Fruit fly (Drosophila melanogaster) whole organism, adult: ENCODE measurements around the gene Rab35.

ENCODE experiments used
- CG11617 ChIP-seq: fragments of 200-800 bp; sonication (Bioruptor generic); optimal IDR thresholded peaks from 2 replicates; lab custom pipeline; 2017; ENCODE audit warnings: mild to moderate bottlenecking, missing biosample characterization, missing genetic modification reagents, missing genetic modification characterization
- CG12768 ChIP-seq: fragments of 200-800 bp; sonication (Bioruptor generic); optimal IDR thresholded peaks from 2 replicates; lab custom pipeline; 2017; ENCODE audit warnings: missing biosample characterization, missing genetic modification characterization, mild to moderate bottlenecking, moderate library complexity, missing genetic modification reagents
- CG14711 ChIP-seq: fragments of 200-800 bp; sonication (Bioruptor generic); optimal IDR thresholded peaks from 2 replicates; lab custom pipeline; 2018; ENCODE audit warnings: missing biosample characterization, mild to moderate bottlenecking, missing genetic modification characterization, moderate library complexity
- CG1620 ChIP-seq: fragments of 200-800 bp; sonication (Bioruptor generic); optimal IDR thresholded peaks from 2 replicates; lab custom pipeline; 2016; ENCODE audit warnings: missing biosample characterization, missing genetic modification characterization
- CG33017 ChIP-seq: fragments of 200-800 bp; sonication (Bioruptor generic); optimal IDR thresholded peaks from 2 replicates; lab custom pipeline; 2018; ENCODE audit warnings: missing biosample characterization, mild to moderate bottlenecking, missing genetic modification characterization, moderate library complexity
- CG5204 ChIP-seq: fragments of 200-800 bp; sonication (Bioruptor generic); optimal IDR thresholded peaks from 2 replicates; lab custom pipeline; 2016; ENCODE audit warnings: missing biosample characterization, missing genetic modification characterization
- CG7045 ChIP-seq: fragments of 200-800 bp; sonication (Bioruptor generic); optimal IDR thresholded peaks from 2 replicates; lab custom pipeline; 2017; ENCODE audit warnings: missing biosample characterization, mild to moderate bottlenecking, missing genetic modification characterization
- CG7101 ChIP-seq: fragments of 200-800 bp; sonication (Bioruptor generic); optimal IDR thresholded peaks from 2 replicates; lab custom pipeline; 2018; ENCODE audit warnings: missing biosample characterization, mild to moderate bottlenecking, missing genetic modification characterization, moderate library complexity
- Clk ChIP-seq: fragments of 200-800 bp; sonication (Bioruptor generic); optimal IDR thresholded peaks from 2 replicates; lab custom pipeline; 2017; ENCODE audit warnings: missing biosample characterization, missing genetic modification characterization
- Crg-1 ChIP-seq: fragments of 200-800 bp; sonication (Bioruptor generic); optimal IDR thresholded peaks from 2 replicates; lab custom pipeline; 2016; ENCODE audit warnings: missing biosample characterization, missing genetic modification characterization
- Hr96 ChIP-seq: fragments of 200-800 bp; sonication (Bioruptor generic); optimal IDR thresholded peaks from 2 replicates; lab custom pipeline; 2016; ENCODE audit warnings: missing biosample characterization, missing genetic modification characterization
- Mnt ChIP-seq: fragments of 200-800 bp; sonication (Bioruptor generic); optimal IDR thresholded peaks from 2 replicates; lab custom pipeline; 2016; ENCODE audit warnings: missing biosample characterization, mild to moderate bottlenecking, missing genetic modification characterization
- bab1 ChIP-seq: fragments of 200-800 bp; sonication (Bioruptor generic); optimal IDR thresholded peaks from 3 replicates; lab custom pipeline; 2019; ENCODE audit warnings: missing biosample characterization, mild to moderate bottlenecking, missing genetic modification characterization, moderate library complexity
- cic ChIP-seq: fragments of 200-800 bp; sonication (Bioruptor generic); optimal IDR thresholded peaks from 2 replicates; lab custom pipeline; 2017; ENCODE audit warnings: missing biosample characterization, mild to moderate bottlenecking, missing genetic modification characterization, moderate library complexity
- cnc ChIP-seq, 2 experiments: fragments of >200 bp; optimal IDR thresholded peaks; 2 replicates each; lab custom pipeline; 2017
- kay ChIP-seq: fragments of 200-800 bp; sonication (Bioruptor generic); peaks from one replicate; lab custom pipeline; 2016; ENCODE audit warnings: missing biosample characterization, missing genetic modification characterization, borderline replicate concordance
- ovo ChIP-seq: fragments of 200-800 bp; sonication (Bioruptor generic); optimal IDR thresholded peaks from 2 replicates; lab custom pipeline; 2016; ENCODE audit warnings: missing biosample characterization, missing genetic modification characterization
- pad ChIP-seq: fragments of 200-800 bp; sonication (Bioruptor generic); optimal IDR thresholded peaks from 3 replicates; lab custom pipeline; 2017; ENCODE audit warnings: missing biosample characterization, missing genetic modification characterization, mild to moderate bottlenecking, moderate library complexity, missing genetic modification reagents
- tj ChIP-seq: fragments of 200-800 bp; sonication (Bioruptor generic); optimal IDR thresholded peaks from 3 replicates; lab custom pipeline; 2017; ENCODE audit warnings: missing biosample characterization, mild to moderate bottlenecking, missing genetic modification characterization, moderate library complexity
- toe ChIP-seq: fragments of 200-800 bp; sonication (Bioruptor generic); optimal IDR thresholded peaks from 2 replicates; lab custom pipeline; 2016; ENCODE audit warnings: missing biosample characterization, missing genetic modification characterization

The Rab35 gene

dm6 chrX:20169898-20170297, 10.2 kb upstream of the Rab35 start, which contains the start of the genes CG9581 and CG9578:
TSS of gene CG9581 (minus strand) at chrX:20169981.
TSS of gene CG9578 (plus strand) at chrX:20170222.
- TF ChIP-seq CG1620 (GFP tag; lab: Kevin White, UChicago) (peak; percentile 60), Clk (GFP tag; lab: Kevin White, UChicago) (no peak), CG5204 (GFP tag; lab: Kevin White, UChicago) (peak; percentile 24), Crg-1 (GFP tag; lab: Kevin White, UChicago) (peak; percentile 74), pad (no peak), CG14711 (tag; lab: Kevin White, UChicago) (peak; percentile 36), bab1 (GFP tag; lab: Kevin White, UChicago) (peak; percentile 63), CG7101 (tag; lab: Kevin White, UChicago) (peak; percentile 25), CG33017 (tag; lab: Kevin White, UChicago) (no peak), kay (GFP tag; lab: Kevin White, UChicago) (no peak), tj (GFP tag; lab: Kevin White, UChicago) (no peak), Mnt (GFP tag; lab: Kevin White, UChicago) (peak; percentile 63), cic (GFP tag; lab: Kevin White, UChicago) (no peak), Hr96 (GFP tag; lab: Kevin White, UChicago) (peak; percentile 57), CG7045 (GFP tag; lab: Kevin White, UChicago) (no peak), toe (GFP tag; lab: Kevin White, UChicago) (peak; percentile 76), CG11617 (GFP tag; lab: Kevin White, UChicago) (peak; percentile 35), ovo (GFP tag; lab: Kevin White, UChicago) (peak; percentile 22), CG12768 (GFP tag; lab: Kevin White, UChicago) (peak; percentile 25), cnc (optimal IDR thresholded peaks at IDR 0.05; lab: Kevin White, UChicago) (no peak)

DNA sequence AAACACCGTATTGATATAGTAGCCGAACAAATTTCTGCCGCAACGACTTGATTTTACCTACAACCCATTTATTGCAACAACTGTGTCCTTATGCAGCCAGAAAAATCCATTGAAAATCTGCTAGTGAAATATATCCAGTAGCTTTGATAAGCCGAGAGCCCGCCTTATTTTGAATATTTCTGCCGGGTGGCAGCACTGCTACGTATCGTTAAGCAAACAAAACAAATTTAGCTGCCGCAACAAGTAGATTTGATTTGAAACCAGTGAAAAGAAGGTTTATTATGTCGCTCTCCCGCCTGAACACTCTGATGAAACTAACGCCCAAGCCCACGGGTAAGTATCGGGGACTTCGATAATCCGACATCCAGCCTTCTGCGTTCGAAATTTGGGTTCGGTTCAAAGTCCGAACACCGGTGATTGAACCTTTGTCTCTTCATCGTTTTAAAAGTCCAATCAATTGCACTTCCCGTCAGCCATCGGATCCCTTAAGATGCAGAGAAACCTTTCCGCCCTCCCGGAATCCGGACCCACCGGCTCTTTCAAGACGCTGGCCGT, 6.9 kb upstream of the Rab35 start, which contains the start of gene CG9577:
TSS of gene CG9577 (plus strand) at position 190 of the 555 bp plus-strand sequence.
- TF ChIP-seq bab1 (GFP tag; lab: Kevin White, UChicago) (peak; percentile 9), CG7101 (tag; lab: Kevin White, UChicago) (no peak), pad (no peak), Hr96 (GFP tag; lab: Kevin White, UChicago) (peak; percentile 9), CG33017 (tag; lab: Kevin White, UChicago) (no peak), CG12768 (GFP tag; lab: Kevin White, UChicago) (peak; percentile 47), toe (GFP tag; lab: Kevin White, UChicago) (no peak)

DNA sequence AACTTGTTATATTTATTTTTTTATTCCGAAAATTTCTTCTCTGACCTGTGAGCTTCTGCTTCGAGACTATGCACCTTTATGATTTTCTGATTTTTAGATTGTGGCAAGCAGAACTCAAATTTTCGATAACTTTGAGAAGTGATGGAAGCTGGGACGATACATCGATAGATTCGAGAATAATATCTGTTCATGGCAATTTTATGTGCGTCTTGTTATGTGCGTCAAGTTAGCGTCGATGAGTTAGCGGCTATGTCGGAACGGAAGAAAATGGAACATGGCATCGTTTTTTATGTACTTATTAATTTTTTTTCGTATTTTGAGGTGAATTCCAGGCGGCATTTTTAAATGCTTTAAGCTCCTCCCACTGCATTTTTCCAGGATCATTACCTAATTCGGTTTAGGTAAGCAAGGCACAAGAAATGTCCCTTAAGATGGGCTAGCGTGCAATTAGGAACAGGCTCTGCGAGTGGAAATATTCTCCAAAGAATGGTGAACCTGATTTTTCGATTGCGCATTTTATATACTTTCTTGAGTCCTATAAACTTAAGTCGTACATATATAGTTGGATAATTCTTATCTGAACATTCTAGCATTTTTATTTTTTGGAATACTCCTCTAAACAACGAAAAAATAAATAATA, 6.2 kb upstream of the Rab35 start, which contains the start of gene Phf7:
TSS of gene Phf7 (minus strand) at position 58 of the 640 bp plus-strand sequence.
- TF ChIP-seq toe (GFP tag; lab: Kevin White, UChicago) (no peak), CG14711 (tag; lab: Kevin White, UChicago) (no peak), CG1620 (GFP tag; lab: Kevin White, UChicago) (no peak), CG11617 (GFP tag; lab: Kevin White, UChicago) (no peak), Hr96 (GFP tag; lab: Kevin White, UChicago) (no peak), Mnt (GFP tag; lab: Kevin White, UChicago) (no peak), CG5204 (GFP tag; lab: Kevin White, UChicago) (no peak), cic (GFP tag; lab: Kevin White, UChicago) (no peak), pad (no peak), CG7045 (GFP tag; lab: Kevin White, UChicago) (no peak), Clk (GFP tag; lab: Kevin White, UChicago) (no peak)

DNA sequence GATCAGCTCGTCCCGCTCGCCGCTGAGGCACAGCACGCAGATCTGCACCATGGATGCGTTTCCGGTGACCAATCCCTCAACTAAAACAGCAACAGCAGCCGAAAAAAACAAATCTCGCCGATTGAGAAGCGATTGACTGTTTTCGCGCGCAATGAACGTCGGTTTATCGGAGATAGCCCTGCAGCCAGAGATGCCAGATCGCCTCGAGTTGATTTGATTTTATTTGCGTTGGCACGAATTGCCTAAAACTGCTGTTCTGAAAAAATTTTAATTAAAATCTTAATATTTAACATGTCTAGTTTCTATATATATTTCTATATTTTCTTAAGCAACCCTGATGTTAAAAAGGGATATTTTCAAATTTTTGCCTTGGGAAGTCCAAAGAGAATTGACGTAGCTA, 2.9 kb upstream of the Rab35 start:
- no peak for TF ChIP-seq CG1620 (GFP tag; lab: Kevin White, UChicago)
- TF ChIP-seq CG14711 (tag; lab: Kevin White, UChicago): no peak
- TF ChIP-seq pad: no peak
- no peak for TF ChIP-seq Mnt (GFP tag; lab: Kevin White, UChicago)
- no peak for TF ChIP-seq CG33017 (tag; lab: Kevin White, UChicago)

- TF ChIP-seq CG11617 (GFP tag; lab: Kevin White, UChicago): peak; percentile 4
- TF ChIP-seq bab1 (GFP tag; lab: Kevin White, UChicago): peak; percentile 16
- peak; percentile 24 for TF ChIP-seq pad
- TF ChIP-seq ovo (GFP tag; lab: Kevin White, UChicago): peak; percentile 70
- no peak for TF ChIP-seq Clk (GFP tag; lab: Kevin White, UChicago)
- peak; percentile 34 for TF ChIP-seq tj (GFP tag; lab: Kevin White, UChicago)
- TF ChIP-seq toe (GFP tag; lab: Kevin White, UChicago): no peak
These were observed 708 bp downstream of the Rab35 start for dm6 chrX:20158943-20159385.

dm6 chrX:20158491-20158890, 1.2 kb downstream of the Rab35 start:
- TF ChIP-seq CG11617 (GFP tag; lab: Kevin White, UChicago): no peak
- no peak for TF ChIP-seq CG12768 (GFP tag; lab: Kevin White, UChicago)
- no peak for TF ChIP-seq CG1620 (GFP tag; lab: Kevin White, UChicago)
- no peak for TF ChIP-seq tj (GFP tag; lab: Kevin White, UChicago)
- no peak for TF ChIP-seq toe (GFP tag; lab: Kevin White, UChicago)
- TF ChIP-seq CG7101 (tag; lab: Kevin White, UChicago): no peak
- no peak for TF ChIP-seq CG7045 (GFP tag; lab: Kevin White, UChicago)
- no peak for TF ChIP-seq Mnt (GFP tag; lab: Kevin White, UChicago)
- no peak for TF ChIP-seq cnc (optimal IDR thresholded peaks at IDR 0.05; lab: Kevin White, UChicago)
- TF ChIP-seq bab1 (GFP tag; lab: Kevin White, UChicago): no peak
- no peak for TF ChIP-seq ovo (GFP tag; lab: Kevin White, UChicago)
- no peak for TF ChIP-seq CG5204 (GFP tag; lab: Kevin White, UChicago)
- no peak for TF ChIP-seq cic (GFP tag; lab: Kevin White, UChicago)
- TF ChIP-seq Clk (GFP tag; lab: Kevin White, UChicago): no peak
- TF ChIP-seq CG33017 (tag; lab: Kevin White, UChicago): no peak
- TF ChIP-seq CG14711 (tag; lab: Kevin White, UChicago): no peak
- TF ChIP-seq kay (GFP tag; lab: Kevin White, UChicago): no peak
- TF ChIP-seq Crg-1 (GFP tag; lab: Kevin White, UChicago): no peak
- no peak for TF ChIP-seq pad
